Fruit fly (Drosophila melanogaster): ENCODE data around the gene CG6059.
A peak's percentile ranks its signal among the peaks of the same experiment; 100 is the strongest.

Gene CG6059

DNA sequence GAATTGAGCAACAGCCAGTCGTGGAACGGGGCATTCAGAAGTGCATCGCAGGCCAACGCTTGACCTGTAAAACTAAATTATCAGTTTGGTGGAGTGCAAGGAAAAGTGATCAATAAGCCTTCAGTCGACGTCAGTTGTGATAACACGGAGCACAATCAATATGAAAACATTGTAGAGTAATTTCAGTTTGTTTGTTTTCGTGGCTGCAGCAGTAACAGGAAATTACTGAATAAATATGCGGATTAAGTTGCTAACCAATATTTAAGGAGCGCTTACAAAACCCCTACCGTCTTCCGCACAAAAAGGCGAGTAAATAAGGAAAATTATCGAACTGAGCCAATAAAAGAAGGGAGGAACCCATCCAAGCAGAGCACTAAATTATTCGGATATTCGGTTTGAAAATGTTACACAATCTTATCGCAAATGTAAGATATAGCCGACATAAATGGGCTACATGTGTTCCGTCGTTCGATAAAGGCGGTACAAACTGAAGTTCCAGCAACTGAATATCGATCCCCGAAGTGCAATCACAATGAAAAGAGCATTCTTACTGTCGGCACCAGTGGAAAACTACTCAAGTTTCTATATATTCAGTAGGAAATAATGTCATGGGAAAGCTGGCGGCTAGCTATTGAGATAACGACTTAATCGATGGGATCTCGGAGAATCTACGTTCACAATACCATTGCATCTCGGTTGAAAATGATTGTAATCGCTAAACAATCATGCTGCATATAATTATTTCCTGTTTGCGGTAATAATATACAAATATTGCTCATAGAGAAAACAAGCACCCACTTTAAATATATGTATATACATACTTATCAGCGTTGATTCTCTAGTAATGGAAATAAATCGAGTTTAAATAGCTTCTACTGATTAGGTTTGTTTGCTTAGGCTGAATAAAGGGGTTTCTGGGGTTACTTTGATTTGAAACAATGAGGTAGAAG, 11.5 kb upstream of the CG6059 start (continued):
- TF ChIP-seq CG12071 (GFP tag; optimal IDR thresholded peaks at IDR 0.05) (peak; percentile 69), repo (GFP tag; optimal IDR thresholded peaks at IDR 0.05) (peak; percentile 47), dm (GFP tag; optimal IDR thresholded peaks at IDR 0.05) (peak; percentile 44), CG17359 (tag; optimal IDR thresholded peaks at IDR 0.05) (peak; percentile 74), CG16813 (GFP tag; IDR thresholded peaks at IDR 0.05; ENCODE audit: partially characterized antibody) (no peak), Hr3 (GFP tag; optimal IDR thresholded peaks at IDR 0.05) (peak; percentile 28), CG11696 (GFP tag; IDR thresholded peaks at IDR 0.05) (no peak), gsb-n (tag; optimal IDR thresholded peaks at IDR 0.05) (peak; percentile 86), run (tag; optimal IDR thresholded peaks at IDR 0.05) (peak; percentile 30), CG2199 (GFP tag; IDR thresholded peaks at IDR 0.05) (0 out of 3 replicates have a peak, but pooled peaks have one; percentile 70), CG34422 (GFP tag; IDR thresholded peaks at IDR 0.05) (0 out of 3 replicates have a peak, but pooled peaks have one; percentile 32), kah (GFP tag; optimal IDR thresholded peaks at IDR 0.05) (peak; percentile 32), cas (GFP tag; IDR thresholded peaks at IDR 0.05) (no peak), twi (tag; optimal IDR thresholded peaks at IDR 0.05) (peak; percentile 53), Doc2 (GFP tag; IDR thresholded peaks at IDR 0.05) (no peak), Rx (GFP tag; IDR thresholded peaks at IDR 0.05) (no peak), CG8924 (tag; optimal IDR thresholded peaks at IDR 0.05) (peak; percentile 72), CG12104 (GFP tag; optimal IDR thresholded peaks at IDR 0.05) (peak; percentile 41), Doc3 (GFP tag; IDR thresholded peaks at IDR 0.05; ENCODE audit: partially characterized antibody) (no peak), HLHmδ (GFP tag; optimal IDR thresholded peaks at IDR 0.05) (no peak), jing (GFP tag; optimal IDR thresholded peaks at IDR 0.05) (peak; percentile 40), CG32767 (GFP tag; IDR thresholded peaks at IDR 0.05) (peak; percentile 57; the same call in 1 of the 2 replicates), CG9727 (GFP tag; optimal IDR thresholded peaks at IDR 0.05) (peak; percentile 88), shn (GFP tag; optimal IDR thresholded peaks at IDR 0.05) (peak; percentile 56), CG12942 (GFP tag; optimal IDR thresholded peaks at IDR 0.05) (peak; percentile 56), insv (GFP tag; optimal IDR thresholded peaks at IDR 0.05) (peak in 1 of 2 experiments; percentile 2), sqz (GFP tag; optimal IDR thresholded peaks at IDR 0.05) (peak; percentile 71), CG17829 (tag; optimal IDR thresholded peaks at IDR 0.05) (peak; percentile 33), CG2202 (tag; optimal IDR thresholded peaks at IDR 0.05) (peak; percentile 87), pan (optimal IDR thresholded peaks at IDR 0.05) (no peak), pan (GFP tag; optimal IDR thresholded peaks at IDR 0.05 in 1 of 2, IDR thresholded peaks at IDR 0.05 in 1 of 2) (peak in 1 of 2 experiments; percentile 58), Six4 (GFP tag; optimal IDR thresholded peaks at IDR 0.05) (peak; percentile 51), CG8290 (GFP tag; optimal IDR thresholded peaks at IDR 0.05) (peak; percentile 75), CG8290 (tag; optimal IDR thresholded peaks at IDR 0.05) (peak; percentile 61 to 65), Ada2b (GFP tag; IDR thresholded peaks at IDR 0.05) (peak; percentile 45; the same call in 1 of the 2 replicates), lilli (GFP tag; optimal IDR thresholded peaks at IDR 0.05) (peak; percentile 13), nom (GFP tag; optimal IDR thresholded peaks at IDR 0.05) (peak; percentile 59), Fer1 (GFP tag; optimal IDR thresholded peaks at IDR 0.05) (peak; percentile 7), mam (GFP tag; optimal IDR thresholded peaks at IDR 0.05) (peak; percentile 20), org-1 (GFP tag; optimal IDR thresholded peaks at IDR 0.05) (peak; percentile 77), Usf (GFP tag; optimal IDR thresholded peaks at IDR 0.05) (peak; percentile 25), CG12391 (tag; optimal IDR thresholded peaks at IDR 0.05) (peak; percentile 48), Mes4 (GFP tag; optimal IDR thresholded peaks at IDR 0.05) (peak; percentile 71), CG14710 (tag; optimal IDR thresholded peaks at IDR 0.05) (peak; percentile 69), CG12744 (GFP tag; optimal IDR thresholded peaks at IDR 0.05) (peak; percentile 78), CG10147 (GFP tag; optimal IDR thresholded peaks at IDR 0.05) (no peak), CG31388 (GFP tag; optimal IDR thresholded peaks at IDR 0.05) (no peak), E2f2 (GFP tag; IDR thresholded peaks at IDR 0.05) (peak; percentile 43; the same call in 1 of the 2 replicates), CG17568 (GFP tag; optimal IDR thresholded peaks at IDR 0.05) (peak; percentile 77)
